Worm (Caenorhabditis elegans): ENCODE results near the gene R08A2.1.

R08A2.1 gene

ce11 chrV:14729343-14729742, 10.0 kb upstream of the R08A2.1 start, which contains the start of gene oig-3:
TSS of gene oig-3 (plus strand) at chrV:14729643.
- no peak for TF ChIP-seq ZK546.5 (tag; optimal IDR thresholded peaks at IDR 0.05)
- no peak for TF ChIP-seq skn-1 (tag; optimal IDR thresholded peaks at IDR 0.05)
- TF ChIP-seq gmeb-1 (tag; optimal IDR thresholded peaks at IDR 0.05), result no peak
- TF ChIP-seq unc-62 (GFP tag; optimal IDR thresholded peaks at IDR 0.05), result no peak
- TF ChIP-seq fos-1 (tag; optimal IDR thresholded peaks at IDR 0.05), result no peak
- no peak for TF ChIP-seq egl-27 (tag; optimal IDR thresholded peaks at IDR 0.05)
- no peak for TF ChIP-seq Y55F3AM.14 (GFP tag; optimal IDR thresholded peaks at IDR 0.05)

- no peak for TF ChIP-seq F13H6.1 (tag; optimal IDR thresholded peaks at IDR 0.05)
- TF ChIP-seq sma-3 (GFP tag; optimal IDR thresholded peaks at IDR 0.05), result no peak
- no peak for TF ChIP-seq sem-4 (tag; optimal IDR thresholded peaks at IDR 0.05)
- no peak for TF ChIP-seq nhr-21 (tag; optimal IDR thresholded peaks at IDR 0.05)
- no peak for TF ChIP-seq lin-39 (tag; optimal IDR thresholded peaks at IDR 0.05)
- TF ChIP-seq nhr-25 (tag; optimal IDR thresholded peaks at IDR 0.05), result no peak
- TF ChIP-seq snpc-4 (tag; optimal IDR thresholded peaks at IDR 0.05), result no peak
- no peak for TF ChIP-seq unc-55 (GFP tag; optimal IDR thresholded peaks at IDR 0.05)
- no peak for TF ChIP-seq elt-1 (tag; optimal IDR thresholded peaks at IDR 0.05)
- no peak for TF ChIP-seq dmd-4 (tag; optimal IDR thresholded peaks at IDR 0.05)
- no peak for TF ChIP-seq crh-2 (tag; optimal IDR thresholded peaks at IDR 0.05)
- TF ChIP-seq ceh-16 (tag; optimal IDR thresholded peaks at IDR 0.05), result no peak
- TF ChIP-seq nhr-129 (tag; optimal IDR thresholded peaks at IDR 0.05), result no peak
- TF ChIP-seq fos-1 (tag; optimal IDR thresholded peaks at IDR 0.05), result no peak
- no peak for TF ChIP-seq mbf-1 (tag; optimal IDR thresholded peaks at IDR 0.05)
- TF ChIP-seq ama-1 (optimal IDR thresholded peaks at IDR 0.05), result no peak
- TF ChIP-seq mab-5 (tag; optimal IDR thresholded peaks at IDR 0.05), result no peak
- no peak for TF ChIP-seq sma-9 (GFP tag; optimal IDR thresholded peaks at IDR 0.05)
- no peak for TF ChIP-seq sma-9 (tag; optimal IDR thresholded peaks at IDR 0.05)
Measured at ce11 chrV:14728754-14729153, 9.4 kb upstream of the R08A2.1 start, which contains the start of gene Y50E8A.2. TSS of gene Y50E8A.2 (minus strand) at chrV:14728854.

ce11 chrV:14726596-14726995, 7.2 kb upstream of the R08A2.1 start, which contains the start of gene Y50E8A.1:
TSS of gene Y50E8A.1 (plus strand) at chrV:14726896.
- TF ChIP-seq elt-3 (tag; optimal IDR thresholded peaks at IDR 0.05) (no peak), nhr-6 (tag; optimal IDR thresholded peaks at IDR 0.05) (no peak), elt-1 (tag; optimal IDR thresholded peaks at IDR 0.05) (no peak), peb-1 (tag; optimal IDR thresholded peaks at IDR 0.05) (no peak), nhr-25 (tag; optimal IDR thresholded peaks at IDR 0.05) (no peak), nhr-129 (tag; optimal IDR thresholded peaks at IDR 0.05) (no peak), unc-62 (GFP tag; optimal IDR thresholded peaks at IDR 0.05) (no peak), R02D3.7 (tag; optimal IDR thresholded peaks at IDR 0.05) (no peak), ZK546.5 (tag; optimal IDR thresholded peaks at IDR 0.05) (no peak), ztf-11 (tag; optimal IDR thresholded peaks at IDR 0.05) (no peak), ceh-16 (tag; optimal IDR thresholded peaks at IDR 0.05) (no peak), ztf-1 (GFP tag; conservative IDR thresholded peaks at IDR 0.05) (no peak), nhr-12 (tag; optimal IDR thresholded peaks at IDR 0.05) (no peak), crh-2 (tag; optimal IDR thresholded peaks at IDR 0.05) (no peak)

ce11 chrV:14725409-14725808, 6.0 kb upstream of the R08A2.1 start:
- TF ChIP-seq unc-55 (GFP tag; optimal IDR thresholded peaks at IDR 0.05), result no peak
- TF ChIP-seq elt-1 (tag; optimal IDR thresholded peaks at IDR 0.05), result no peak
- TF ChIP-seq sma-9 (GFP tag; optimal IDR thresholded peaks at IDR 0.05), result peak; percentile 77
- TF ChIP-seq sma-9 (tag; optimal IDR thresholded peaks at IDR 0.05), result no peak
- TF ChIP-seq zag-1 (tag; optimal IDR thresholded peaks at IDR 0.05), result no peak
- no peak for TF ChIP-seq nhr-25 (tag; optimal IDR thresholded peaks at IDR 0.05)
- TF ChIP-seq unc-39 (tag; optimal IDR thresholded peaks at IDR 0.05), result no peak
- TF ChIP-seq nhr-11 (tag; optimal IDR thresholded peaks at IDR 0.05), result no peak
- TF ChIP-seq mab-5 (tag; optimal IDR thresholded peaks at IDR 0.05), result no peak
- no peak for TF ChIP-seq Y55F3AM.14 (GFP tag; optimal IDR thresholded peaks at IDR 0.05)
- TF ChIP-seq nhr-10 (tag; optimal IDR thresholded peaks at IDR 0.05), result no peak
- no peak for TF ChIP-seq fos-1 (tag; optimal IDR thresholded peaks at IDR 0.05)
- no peak for TF ChIP-seq nhr-6 (tag; optimal IDR thresholded peaks at IDR 0.05)
- no peak for TF ChIP-seq unc-62 (GFP tag; optimal IDR thresholded peaks at IDR 0.05)
- TF ChIP-seq ZK546.5 (tag; optimal IDR thresholded peaks at IDR 0.05), result no peak
- TF ChIP-seq sem-4 (tag; optimal IDR thresholded peaks at IDR 0.05), result no peak
- peak; percentile 42 for TF ChIP-seq nhr-21 (tag; optimal IDR thresholded peaks at IDR 0.05)
- TF ChIP-seq ztf-11 (tag; optimal IDR thresholded peaks at IDR 0.05), result no peak
- no peak for TF ChIP-seq F13H6.1 (tag; optimal IDR thresholded peaks at IDR 0.05)
- TF ChIP-seq C34F6.9 (tag; optimal IDR thresholded peaks at IDR 0.05), result no peak
- no peak for TF ChIP-seq aly-2 (tag; optimal IDR thresholded peaks at IDR 0.05)
- no peak for TF ChIP-seq ama-1 (optimal IDR thresholded peaks at IDR 0.05)
- TF ChIP-seq ceh-16 (tag; optimal IDR thresholded peaks at IDR 0.05), result no peak
- peak; percentile 19 for TF ChIP-seq sma-3 (GFP tag; optimal IDR thresholded peaks at IDR 0.05)
- no peak for TF ChIP-seq skn-1 (tag; optimal IDR thresholded peaks at IDR 0.05)
- no peak for TF ChIP-seq crh-2 (tag; optimal IDR thresholded peaks at IDR 0.05)
